Fruit fly (Drosophila melanogaster) whole organism, embryonic: Measurements from ENCODE around the gene CG42553.

Experiments used
- Adf1 ChIP-seq: fragments of 200-800 bp; sonication (Bioruptor generic); IDR thresholded peaks from 2 replicates; pipeline ENCODE4 v1.3.6; 2022; ENCODE audit warnings: missing biosample characterization, missing genetic modification characterization
- Atf3 ChIP-seq: fragments of 200-800 bp; sonication (Bioruptor generic); optimal IDR thresholded peaks from 3 replicates; lab custom pipeline; 2016; ENCODE audit warnings: missing biosample characterization, missing genetic modification characterization
- Blimp-1 ChIP-seq: fragments of 200-800 bp; sonication (Bioruptor generic); optimal IDR thresholded peaks from 3 replicates; lab custom pipeline; 2018; ENCODE audit warnings: missing biosample characterization, missing genetic modification characterization, mild to moderate bottlenecking, moderate library complexity, missing genetic modification reagents
- CG12104 ChIP-seq: fragments of 200-800 bp; sonication (Bioruptor generic); optimal IDR thresholded peaks from 3 replicates; lab custom pipeline; 2016; ENCODE audit warnings: missing biosample characterization, missing genetic modification characterization
- CG12391 ChIP-seq: fragments of 200-800 bp; sonication (Bioruptor generic); optimal IDR thresholded peaks from 3 replicates; lab custom pipeline; 2018; ENCODE audit warnings: missing biosample characterization, mild to moderate bottlenecking, missing genetic modification characterization, moderate library complexity
- CG12659 ChIP-seq: fragments of 200-800 bp; sonication (Bioruptor generic); optimal IDR thresholded peaks from 3 replicates; lab custom pipeline; 2017; ENCODE audit warnings: mild to moderate bottlenecking, missing biosample characterization, missing genetic modification reagents, missing genetic modification characterization
- CG14014 ChIP-seq: fragments of 200-800 bp; sonication (Bioruptor generic); IDR thresholded peaks from 2 replicates; pipeline ENCODE4 v1.3.6; 2022; ENCODE audit warnings: missing biosample characterization, missing genetic modification characterization
- CG14710 ChIP-seq: fragments of 200-800 bp; sonication (Bioruptor generic); optimal IDR thresholded peaks from 3 replicates; lab custom pipeline; 2019; ENCODE audit warnings: missing biosample characterization, mild to moderate bottlenecking, missing genetic modification characterization, moderate library complexity
- CG15696 ChIP-seq: fragments of 200-800 bp; sonication (Bioruptor generic); optimal IDR thresholded peaks from 2 replicates; lab custom pipeline; 2019; ENCODE audit warnings: missing biosample characterization, mild to moderate bottlenecking, missing genetic modification characterization, moderate library complexity
- CG16813 ChIP-seq: fragments of 200-800 bp; sonication (Bioruptor generic); IDR thresholded peaks from 3 replicates; pipeline ENCODE4 v1.3.6; 2022; ENCODE audit warnings: missing biosample characterization, missing genetic modification characterization; ENCODE audit not compliant: partially characterized antibody
- CG3163 ChIP-seq: fragments of 200-800 bp; sonication (Bioruptor generic); optimal IDR thresholded peaks from 3 replicates; lab custom pipeline; 2016; ENCODE audit warnings: missing biosample characterization, missing genetic modification characterization
- CG34376 ChIP-seq: fragments of 200-800 bp; sonication (Bioruptor generic); optimal IDR thresholded peaks from 2 replicates; lab custom pipeline; 2018; ENCODE audit warnings: missing biosample characterization, mild to moderate bottlenecking, missing genetic modification characterization
- CG6272 ChIP-seq: fragments of 200-800 bp; sonication (Bioruptor generic); IDR thresholded peaks from 2 replicates; pipeline ENCODE4 v1.3.6; 2022; ENCODE audit warnings: missing biosample characterization, missing genetic modification characterization
- CG6765 ChIP-seq: fragments of 200-800 bp; sonication (Bioruptor generic); optimal IDR thresholded peaks from 3 replicates; lab custom pipeline; 2017; ENCODE audit warnings: missing biosample characterization, mild to moderate bottlenecking, missing genetic modification characterization
- CG6791 ChIP-seq: fragments of 200-800 bp; sonication (Bioruptor generic); IDR thresholded peaks from 3 replicates; pipeline ENCODE4 v1.3.6; 2022; ENCODE audit warnings: missing biosample characterization, missing genetic modification characterization; ENCODE audit not compliant: partially characterized antibody
- CG9215 ChIP-seq: fragments of 200-800 bp; sonication (Bioruptor generic); IDR thresholded peaks from 2 replicates; pipeline ENCODE4 v1.3.6; 2022; ENCODE audit warnings: missing biosample characterization, missing genetic modification characterization
- CG9437 ChIP-seq: fragments of 200-800 bp; sonication (Bioruptor generic); optimal IDR thresholded peaks from 2 replicates; lab custom pipeline; 2018; ENCODE audit warnings: missing biosample characterization, mild to moderate bottlenecking, missing genetic modification characterization
- CG9727 ChIP-seq: fragments of 200-800 bp; sonication (Bioruptor generic); optimal IDR thresholded peaks from 3 replicates; lab custom pipeline; 2017; ENCODE audit warnings: missing biosample characterization, mild to moderate bottlenecking, missing genetic modification characterization
- CoRest ChIP-seq: fragments of 200-800 bp; sonication (Bioruptor generic); optimal IDR thresholded peaks from 3 replicates; lab custom pipeline; 2018; ENCODE audit warnings: missing biosample characterization, mild to moderate bottlenecking, missing genetic modification characterization, moderate library complexity
- HmgZ ChIP-seq: fragments of 200-800 bp; sonication (Bioruptor generic); optimal IDR thresholded peaks from 2 replicates; lab custom pipeline; 2018; ENCODE audit warnings: missing biosample characterization, mild to moderate bottlenecking, missing genetic modification characterization
- Mad ChIP-seq: fragments of 200-800 bp; sonication (Bioruptor generic); optimal IDR thresholded peaks from 2 replicates; lab custom pipeline; 2016; ENCODE audit warnings: missing biosample characterization, missing genetic modification characterization
- Oaz ChIP-seq: fragments of 200-800 bp; sonication (Bioruptor generic); IDR thresholded peaks from 2 replicates; pipeline ENCODE4 v1.3.6; 2022; ENCODE audit warnings: missing biosample characterization, missing genetic modification characterization
- Sin3A ChIP-seq: fragments of >200 bp; optimal IDR thresholded peaks from 2 replicates; lab custom pipeline; 2018
- Six4 ChIP-seq: fragments of 200-800 bp; sonication (Bioruptor generic); optimal IDR thresholded peaks from 2 replicates; lab custom pipeline; 2016; ENCODE audit warnings: missing biosample characterization, missing genetic modification characterization
- Taf1 ChIP-seq: fragments of 200-800 bp; sonication (Bioruptor generic); IDR thresholded peaks from 2 replicates; pipeline ENCODE4 v1.3.6; 2022; ENCODE audit warnings: missing biosample characterization, missing genetic modification characterization
- Vsx1 ChIP-seq: fragments of 200-800 bp; sonication (Bioruptor generic); optimal IDR thresholded peaks from 2 replicates; lab custom pipeline; 2017; ENCODE audit warnings: missing biosample characterization, mild to moderate bottlenecking, missing genetic modification characterization, missing genetic modification reagents
- bab2 ChIP-seq: fragments of 200-800 bp; sonication (Bioruptor generic); optimal IDR thresholded peaks from 2 replicates; lab custom pipeline; 2016; ENCODE audit warnings: missing biosample characterization, missing genetic modification characterization
- br ChIP-seq: fragments of >200 bp; optimal IDR thresholded peaks from 2 replicates; lab custom pipeline; 2017
- cas ChIP-seq: fragments of 200-800 bp; sonication (Bioruptor generic); IDR thresholded peaks from 2 replicates; pipeline ENCODE4 v1.3.6; 2022; ENCODE audit warnings: missing biosample characterization, missing genetic modification characterization
- crol ChIP-seq: fragments of 200-800 bp; sonication (Bioruptor generic); IDR thresholded peaks from 2 replicates; pipeline ENCODE4 v1.3.6; 2022; ENCODE audit warnings: missing biosample characterization, missing genetic modification characterization
- exex ChIP-seq: fragments of 200-800 bp; sonication (Bioruptor generic); optimal IDR thresholded peaks from 4 replicates; lab custom pipeline; 2018; ENCODE audit warnings: missing biosample characterization, mild to moderate bottlenecking, missing genetic modification characterization, moderate library complexity
- fd102C ChIP-seq: fragments of 200-800 bp; sonication (Bioruptor generic); optimal IDR thresholded peaks from 2 replicates; lab custom pipeline; 2018; ENCODE audit warnings: missing biosample characterization, mild to moderate bottlenecking, missing genetic modification characterization, moderate library complexity
- fd64A ChIP-seq: fragments of 200-800 bp; sonication (Bioruptor generic); optimal IDR thresholded peaks from 3 replicates; lab custom pipeline; 2018; ENCODE audit warnings: missing biosample characterization, mild to moderate bottlenecking, missing genetic modification characterization
- fd96Cb ChIP-seq: fragments of 200-800 bp; sonication (Bioruptor generic); optimal IDR thresholded peaks from 2 replicates; lab custom pipeline; 2018; ENCODE audit warnings: missing biosample characterization, mild to moderate bottlenecking, missing genetic modification characterization, moderate library complexity
- ftz-f1 ChIP-seq: fragments of 200-800 bp; sonication (Bioruptor generic); optimal IDR thresholded peaks from 2 replicates; lab custom pipeline; 2016; ENCODE audit warnings: missing biosample characterization, missing genetic modification characterization
- gro ChIP-seq: fragments of 200-800 bp; sonication (Bioruptor generic); optimal IDR thresholded peaks from 2 replicates; lab custom pipeline; 2016; ENCODE audit warnings: missing biosample characterization, missing genetic modification characterization
- hth ChIP-seq: fragments of >200 bp; optimal IDR thresholded peaks from 2 replicates; lab custom pipeline; 2017; ENCODE audit warnings: inconsistent platforms
- mirr ChIP-seq: fragments of 200-800 bp; sonication (Bioruptor generic); optimal IDR thresholded peaks from 3 replicates; lab custom pipeline; 2018; ENCODE audit warnings: missing biosample characterization, mild to moderate bottlenecking, missing genetic modification characterization
- nau ChIP-seq: fragments of 200-800 bp; sonication (Bioruptor generic); optimal IDR thresholded peaks from 3 replicates; lab custom pipeline; 2017; ENCODE audit warnings: missing biosample characterization, mild to moderate bottlenecking, missing genetic modification characterization, missing genetic modification reagents
- onecut ChIP-seq: fragments of 200-800 bp; sonication (Bioruptor generic); IDR thresholded peaks from 2 replicates; pipeline ENCODE4 v1.3.6; 2022; ENCODE audit warnings: missing biosample characterization, missing genetic modification characterization
- pan ChIP-seq, 4 experiments: fragments of >200 bp in 3 of 4; fragments of 200-800 bp in 1 of 4; sonication (Bioruptor generic) in 1 of 4; optimal IDR thresholded peaks in 3 of 4; IDR thresholded peaks in 1 of 4; 2 replicates each; pipeline versions ENCODE4 v1.3.6 to Lab custom; 2017 to 2022; ENCODE audit warnings: missing biosample characterization in 2 of 4, missing genetic modification characterization in 2 of 4, mixed read lengths in 1 of 4
- pho ChIP-seq: fragments of 200-800 bp; sonication (Bioruptor generic); optimal IDR thresholded peaks from 2 replicates; lab custom pipeline; 2016; ENCODE audit warnings: missing biosample characterization, missing genetic modification characterization
- pita ChIP-seq: fragments of 200-800 bp; sonication (Bioruptor generic); optimal IDR thresholded peaks from 2 replicates; lab custom pipeline; 2017; ENCODE audit warnings: missing biosample characterization, mild to moderate bottlenecking, missing genetic modification characterization
- prd ChIP-seq, 3 experiments: fragments of >200 bp in 2 of 3; fragments of 200-800 bp in 1 of 3; sonication (Bioruptor generic) in 1 of 3; optimal IDR thresholded peaks in 2 of 3; IDR thresholded peaks in 1 of 3; 2 replicates in 2 of 3; 3 replicates in 1 of 3; pipeline versions ENCODE4 v1.3.6 to Lab custom; 2017 to 2022; ENCODE audit warnings: missing biosample characterization in 1 of 3, missing genetic modification characterization in 1 of 3
- rib ChIP-seq: fragments of 200-800 bp; sonication (Bioruptor generic); IDR thresholded peaks from 2 replicates; pipeline ENCODE4 v1.3.6; 2022; ENCODE audit warnings: missing biosample characterization, missing genetic modification characterization
- schlank ChIP-seq: fragments of 200-800 bp; sonication (Bioruptor generic); optimal IDR thresholded peaks from 2 replicates; lab custom pipeline; 2018; ENCODE audit warnings: missing biosample characterization, mild to moderate bottlenecking, missing genetic modification characterization
- sob ChIP-seq: fragments of 200-800 bp; sonication (Bioruptor generic); IDR thresholded peaks from 2 replicates; pipeline ENCODE4 v1.3.6; 2022; ENCODE audit warnings: missing biosample characterization, missing genetic modification characterization
- stc ChIP-seq: fragments of 200-800 bp; sonication (Bioruptor generic); IDR thresholded peaks from 2 replicates; pipeline ENCODE4 v1.3.6; 2022; ENCODE audit warnings: missing biosample characterization, missing genetic modification characterization
- unpg ChIP-seq: fragments of 200-800 bp; sonication (Bioruptor generic); optimal IDR thresholded peaks from 3 replicates; lab custom pipeline; 2018; ENCODE audit warnings: missing biosample characterization, mild to moderate bottlenecking, missing genetic modification characterization, moderate library complexity

CG42553 gene

DNA sequence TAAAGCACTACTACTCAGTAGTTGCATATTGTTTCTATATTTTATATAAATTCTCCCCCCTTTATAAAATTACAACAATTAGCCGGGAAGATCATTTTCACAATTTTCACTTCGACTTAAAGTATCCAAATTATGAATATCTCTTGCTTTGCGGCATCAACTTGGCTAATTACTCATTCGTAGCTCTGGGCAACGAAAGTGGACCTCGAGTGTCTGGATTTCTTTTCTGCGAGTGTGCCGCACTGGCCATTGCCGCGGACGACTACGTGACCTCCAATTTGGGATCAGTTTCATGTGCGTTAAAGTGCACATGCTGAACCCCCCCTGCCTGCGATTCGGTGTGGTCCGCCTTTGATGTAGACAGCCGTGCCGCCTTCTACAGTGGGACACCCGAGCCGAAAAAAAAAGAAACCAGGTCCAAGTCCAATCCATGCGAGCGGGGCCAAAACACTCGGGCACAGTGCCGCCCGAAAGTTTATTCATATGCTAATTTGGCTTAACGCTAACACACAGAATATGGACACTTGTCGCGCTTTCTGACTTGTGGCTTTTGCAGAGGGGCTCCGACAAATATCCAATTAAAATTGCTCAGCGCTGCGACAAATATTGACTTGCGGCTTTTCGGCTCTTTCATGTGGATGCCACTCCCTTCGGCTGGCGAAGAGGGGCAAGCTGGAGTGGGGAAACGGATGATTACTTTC lies 15.3 kb upstream of the CG42553 start (continued):
- no peak for TF ChIP-seq gro
- TF ChIP-seq mirr (GFP tag; lab: Kevin White, UChicago), result no peak
- no peak for TF ChIP-seq bab2 (GFP tag; lab: Kevin White, UChicago)
- TF ChIP-seq CG3163 (GFP tag; lab: Kevin White, UChicago), result no peak
- TF ChIP-seq CG6791 (GFP tag; lab: Robert Waterston, UW), result no peak
- no peak for TF ChIP-seq CG9215
- no peak for TF ChIP-seq ftz-f1 (GFP tag; lab: Kevin White, UChicago)
- TF ChIP-seq Blimp-1 (GFP tag; lab: Kevin White, UChicago), result peak; percentile 29
- TF ChIP-seq onecut (GFP tag; lab: Robert Waterston, UW), result no peak
- no peak for TF ChIP-seq CG6765
- no peak for TF ChIP-seq HmgZ (tag; lab: Kevin White, UChicago)
- TF ChIP-seq CG15696 (tag; lab: Kevin White, UChicago), result no peak
- no peak for TF ChIP-seq pan (optimal IDR thresholded peaks at IDR 0.05; lab: Kevin White, UChicago)
- TF ChIP-seq pan (GFP tag; optimal IDR thresholded peaks at IDR 0.05 in 1 of 2, IDR thresholded peaks at IDR 0.05 in 1 of 2), result peak in 1 of 2 experiments; percentile 75
- no peak for TF ChIP-seq Taf1 (GFP tag; lab: Robert Waterston, UW)
- TF ChIP-seq hth (lab: Kevin White, UChicago), result no peak
- no peak for TF ChIP-seq fd64A (GFP tag; lab: Kevin White, UChicago)
- TF ChIP-seq br (lab: Kevin White, UChicago), result no peak
- no peak for TF ChIP-seq Oaz (GFP tag; lab: Robert Waterston, UW)
- no peak for TF ChIP-seq prd (optimal IDR thresholded peaks at IDR 0.05; lab: Kevin White, UChicago)
- no peak; the same call in 2 of the 3 replicates for TF ChIP-seq prd (GFP tag; IDR thresholded peaks at IDR 0.05; lab: Robert Waterston, UW)
- peak; percentile 11 for TF ChIP-seq CG12659 (GFP tag; lab: Kevin White, UChicago)
- peak; percentile 30 for TF ChIP-seq Vsx1 (GFP tag; lab: Kevin White, UChicago)
- TF ChIP-seq schlank, result no peak
- TF ChIP-seq pita, result no peak
- no peak for TF ChIP-seq CG14710
- no peak for TF ChIP-seq CG12104 (GFP tag; lab: Kevin White, UChicago)
- peak; percentile 37 for TF ChIP-seq CoRest (tag; lab: Kevin White, UChicago)
- TF ChIP-seq Mad (GFP tag; lab: Kevin White, UChicago), result no peak

DNA sequence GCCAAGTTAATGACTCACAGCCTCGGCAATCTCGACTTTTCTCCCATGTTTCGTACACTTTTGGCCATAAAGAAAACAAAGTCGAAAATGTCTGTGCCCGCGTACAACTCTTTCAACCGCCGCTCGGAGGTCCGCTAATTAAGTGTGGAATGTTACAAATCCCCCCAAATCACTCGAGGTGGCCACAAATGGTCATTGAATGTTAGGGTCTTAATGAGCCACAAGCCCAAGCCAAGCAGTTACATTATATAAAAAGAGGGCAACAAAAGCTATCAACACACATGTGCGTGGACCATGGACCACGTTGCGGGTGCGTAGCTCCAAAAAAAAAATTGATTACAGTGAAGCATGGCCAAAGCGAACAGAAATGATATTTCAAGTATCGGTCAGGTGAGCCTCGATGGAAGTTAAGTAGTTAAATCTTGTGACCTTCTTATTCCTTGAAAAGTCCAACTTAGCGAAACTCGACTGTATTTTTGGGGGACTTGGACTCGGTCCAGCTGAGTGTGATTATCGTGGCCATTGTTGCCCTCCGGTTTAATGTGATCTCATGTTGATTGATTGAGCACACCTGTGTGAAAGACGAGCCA lies 14.5 kb upstream of the CG42553 start:
- TF ChIP-seq CG34376 (peak; percentile 56), crol (peak; percentile 35; the same call in 1 of the 2 replicates), Six4 (GFP tag; lab: Kevin White, UChicago) (peak; percentile 85), CG14014 (GFP tag; lab: Robert Waterston, UW) (peak; percentile 94), CG9727 (peak; percentile 68), sob (GFP tag; lab: Robert Waterston, UW) (peak; percentile 92), CG6272 (GFP tag; lab: Robert Waterston, UW) (peak; percentile 86), cas (peak; percentile 82), Adf1 (GFP tag; lab: Robert Waterston, UW) (peak; percentile 54), exex (peak; percentile 28), schlank (peak; percentile 73), pho (peak; percentile 81), Atf3 (GFP tag; lab: Kevin White, UChicago) (peak; percentile 78), nau (GFP tag; lab: Kevin White, UChicago) (peak; percentile 64), stc (GFP tag; lab: Robert Waterston, UW) (peak; percentile 94), fd102C (GFP tag; lab: Kevin White, UChicago) (no peak), CG16813 (GFP tag; lab: Robert Waterston, UW) (no peak), unpg (GFP tag; lab: Kevin White, UChicago) (peak; percentile 89), CG9437 (GFP tag; lab: Kevin White, UChicago) (peak; percentile 71), fd96Cb (tag; lab: Kevin White, UChicago) (peak; percentile 85), Sin3A (lab: Kevin White, UChicago) (no peak), rib (GFP tag; lab: Robert Waterston, UW) (peak; percentile 88), CG12391 (tag; lab: Kevin White, UChicago) (peak; percentile 84)
